Worm (Caenorhabditis elegans) whole organism, late embryonic: Measurements from ENCODE around the gene C15H9.2.

Source experiments
- ama-1 ChIP-seq: fragments of 150-350 bp; optimal IDR thresholded peaks from 2 replicates; lab custom pipeline; 2014
- ceh-6 ChIP-seq: fragments of 200-800 bp; sonication (Bioruptor generic); optimal IDR thresholded peaks from 2 replicates; lab custom pipeline; 2018; ENCODE audit warnings: mild to moderate bottlenecking, missing genetic modification characterization, missing compliant biosample characterization
- ets-4 ChIP-seq: sonication (generic microtip); optimal IDR thresholded peaks from 2 replicates; lab custom pipeline; 2016; ENCODE audit warnings: missing genetic modification characterization, missing compliant biosample characterization
- fkh-10 ChIP-seq: fragments of 150-350 bp; optimal IDR thresholded peaks from 2 replicates; lab custom pipeline; 2014; ENCODE audit warnings: missing biosample characterization, missing genetic modification reagents, missing genetic modification characterization
- hlh-30 ChIP-seq: sonication (generic microtip); optimal IDR thresholded peaks from 2 replicates; lab custom pipeline; 2017; ENCODE audit warnings: antibody characterized with exemption, missing genetic modification characterization, missing compliant biosample characterization; ENCODE audit not compliant: insufficient read depth
- hlh-6 ChIP-seq: sonication (generic microtip); optimal IDR thresholded peaks from 2 replicates; lab custom pipeline; 2016; ENCODE audit warnings: missing genotype, missing genetic modification characterization, missing compliant biosample characterization
- nfya-1 ChIP-seq: sonication (generic microtip); optimal IDR thresholded peaks from 2 replicates; lab custom pipeline; 2017; ENCODE audit warnings: missing genetic modification characterization, mild to moderate bottlenecking, missing compliant biosample characterization, antibody characterized with exemption, moderate library complexity
- nhr-11 ChIP-seq: fragments of 150-350 bp; optimal IDR thresholded peaks from 2 replicates; lab custom pipeline; 2014; ENCODE audit warnings: missing biosample characterization, missing genetic modification characterization
- pat-9 ChIP-seq: fragments of 200-800 bp; sonication (Bioruptor generic); optimal IDR thresholded peaks from 2 replicates; lab custom pipeline; 2018; ENCODE audit warnings: mild to moderate bottlenecking, missing genetic modification characterization, moderate library complexity, missing compliant biosample characterization
- pqm-1 ChIP-seq: sonication (generic microtip); optimal IDR thresholded peaks from 2 replicates; lab custom pipeline; 2016; ENCODE audit warnings: missing genetic modification characterization, missing compliant biosample characterization
- tbx-2 ChIP-seq: sonication (generic microtip); optimal IDR thresholded peaks from 2 replicates; lab custom pipeline; 2016; ENCODE audit warnings: missing genetic modification characterization, missing compliant biosample characterization
- tbx-7 ChIP-seq: sonication (generic microtip); optimal IDR thresholded peaks from 2 replicates; lab custom pipeline; 2016; ENCODE audit warnings: missing genotype, missing genetic modification characterization, missing compliant biosample characterization
- ttx-3 ChIP-seq: sonication (generic microtip); optimal IDR thresholded peaks from 2 replicates; lab custom pipeline; 2016; ENCODE audit warnings: missing genetic modification reagents, missing genetic modification characterization, missing compliant biosample characterization
- unc-55 ChIP-seq: sonication (generic microtip); optimal IDR thresholded peaks from 2 replicates; lab custom pipeline; 2017; ENCODE audit warnings: missing biosample characterization, missing genetic modification reagents, missing genetic modification characterization

DNA sequence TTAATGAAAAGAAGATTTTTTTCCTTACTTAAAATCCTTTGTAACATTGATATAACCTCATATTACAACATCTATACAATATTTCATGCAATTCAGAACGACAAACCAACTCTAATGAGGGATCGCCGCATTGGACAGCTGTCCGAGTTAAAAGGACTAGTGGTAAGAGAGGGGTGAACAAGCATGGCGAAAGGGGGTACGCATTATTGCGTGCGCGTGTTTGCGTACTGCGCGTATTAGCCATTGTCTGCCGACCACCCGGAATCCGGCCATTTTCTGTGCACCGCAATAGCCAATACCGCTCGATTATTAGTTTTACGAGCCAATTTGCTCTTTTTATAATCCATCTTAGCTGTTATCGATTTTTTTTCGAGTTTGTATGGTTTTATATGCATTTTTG lies 20.8 kb upstream of the C15H9.2 start, which contains the start of gene C15H9.4:
- TF ChIP-seq hlh-6 = no peak
- TF ChIP-seq hlh-30 (tag; lab: Kevin White, UChicago) = no peak
- TF ChIP-seq tbx-7 (tag; lab: Kevin White, UChicago) = no peak
- TF ChIP-seq ets-4 (tag; lab: Kevin White, UChicago) = no peak
- no peak for TF ChIP-seq pqm-1
- TF ChIP-seq tbx-2 (tag; lab: Kevin White, UChicago) = peak; percentile 53
- TF ChIP-seq nfya-1 (tag; lab: Kevin White, UChicago) = peak; percentile 74
- no peak for TF ChIP-seq ceh-6 (GFP tag; lab: Kevin White, UChicago)
- no peak for TF ChIP-seq ama-1 (lab: Kevin White, UChicago)
- TF ChIP-seq nhr-11 (tag; lab: Kevin White, UChicago) = no peak
- TF ChIP-seq unc-55 (GFP tag; lab: Kevin White, UChicago) = peak; percentile 31
- TF ChIP-seq ttx-3 (tag; lab: Kevin White, UChicago) = no peak
- TF ChIP-seq fkh-10 (GFP tag; lab: Kevin White, UChicago) = no peak
- no peak for TF ChIP-seq pat-9 (tag; lab: Kevin White, UChicago)
